Worm (Caenorhabditis elegans) whole organism, midembryonic: ENCODE data around the gene apa-2.

Experiments used
- T22C8.4 ChIP-seq: fragments of 200-800 bp; sonication (Bioruptor generic); IDR thresholded peaks from 2 replicates; pipeline ENCODE4 v1.3.6; 2022; ENCODE audit warnings: missing genetic modification characterization, missing compliant biosample characterization
- cog-1 ChIP-seq: sonication (generic microtip); optimal IDR thresholded peaks from 2 replicates; lab custom pipeline; 2016; ENCODE audit warnings: missing genetic modification characterization, missing compliant biosample characterization
- flt-1 ChIP-seq: fragments of 200-800 bp; sonication (Bioruptor generic); IDR thresholded peaks from 2 replicates; pipeline ENCODE4 v1.3.6; 2022; ENCODE audit warnings: missing genetic modification characterization, missing compliant biosample characterization
- klf-2 ChIP-seq: fragments of 200-800 bp; sonication (Bioruptor generic); conservative IDR thresholded peaks from 2 replicates; pipeline ENCODE4 v1.3.6; 2022; ENCODE audit warnings: missing genetic modification reagents, missing genetic modification characterization, missing compliant biosample characterization
- med-1 ChIP-seq: sonication (generic microtip); optimal IDR thresholded peaks from 2 replicates; lab custom pipeline; 2017; ENCODE audit warnings: missing genetic modification characterization, mild to moderate bottlenecking, missing compliant biosample characterization, antibody characterized with exemption, missing genetic modification reagents; ENCODE audit not compliant: insufficient read depth
- ref-1 ChIP-seq: fragments of 200-800 bp; sonication (Bioruptor generic); conservative IDR thresholded peaks from 2 replicates; pipeline ENCODE4 v1.3.6; 2022; ENCODE audit warnings: missing genetic modification reagents, missing genetic modification characterization, missing compliant biosample characterization
- tab-1 ChIP-seq: fragments of 200-800 bp; sonication (Bioruptor generic); IDR thresholded peaks from 2 replicates; pipeline ENCODE4 v1.3.6; 2022; ENCODE audit warnings: missing genetic modification characterization, missing compliant biosample characterization
- ztf-23 ChIP-seq: fragments of 200-800 bp; sonication (Bioruptor generic); IDR thresholded peaks from 2 replicates; pipeline ENCODE4 v1.3.6; 2022; ENCODE audit warnings: missing genetic modification reagents, missing genetic modification characterization, missing compliant biosample characterization
- ztf-29 ChIP-seq: fragments of 200-800 bp; sonication (Bioruptor generic); IDR thresholded peaks from 2 replicates; pipeline ENCODE4 v1.3.6; 2022; ENCODE audit warnings: missing genetic modification reagents, missing genetic modification characterization, missing compliant biosample characterization

apa-2 gene

DNA sequence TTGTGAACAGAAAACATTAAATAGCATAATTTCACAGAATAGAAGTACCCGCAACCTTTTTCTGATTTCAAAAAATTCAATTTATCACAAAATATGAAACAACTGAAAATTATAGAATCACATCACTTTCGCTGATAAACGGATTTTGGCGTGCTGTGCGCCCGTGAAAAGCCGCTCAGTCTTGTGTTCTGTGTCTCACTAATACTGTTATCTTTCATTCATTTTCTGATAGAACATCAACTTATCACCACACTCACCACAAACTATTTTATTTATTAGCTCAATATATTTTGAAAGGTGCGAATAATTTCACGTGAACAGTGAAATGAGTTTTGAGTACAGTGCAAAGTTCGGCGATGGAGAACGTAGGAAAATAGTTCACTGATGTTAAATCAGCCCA, 25.6 kb downstream of the apa-2 start:
- TF ChIP-seq ztf-29 (GFP tag; lab: Robert Waterston, UW) (no peak), cog-1 (tag; lab: Kevin White, UChicago) (no peak), tab-1 (GFP tag; lab: Robert Waterston, UW) (no peak), med-1 (GFP tag; lab: Kevin White, UChicago) (no peak), ztf-23 (GFP tag; lab: Robert Waterston, UW) (no peak), ref-1 (no peak), T22C8.4 (no peak), flt-1 (GFP tag; lab: Robert Waterston, UW) (no peak), klf-2 (no peak)

DNA sequence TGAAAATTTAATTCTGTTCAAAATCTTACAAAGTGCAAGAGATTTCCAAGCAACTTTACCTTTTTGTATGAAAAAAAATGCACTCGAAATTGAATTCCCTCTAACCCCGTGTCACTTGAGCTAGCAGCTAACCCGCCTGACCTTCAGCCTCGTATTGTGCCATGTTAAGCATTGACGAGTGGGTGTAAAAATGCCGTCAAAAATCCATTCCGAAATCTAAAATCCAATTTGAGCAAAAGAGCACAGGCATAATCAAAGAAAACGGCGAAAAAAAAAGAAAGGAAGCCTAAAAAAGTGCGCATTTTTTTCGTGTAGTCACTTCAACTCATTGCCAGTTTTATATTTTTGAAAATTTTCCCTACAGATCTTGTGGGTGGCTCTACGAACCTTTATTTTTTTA, 26.0 kb downstream of the apa-2 start, which contains the start of gene pkc-2:
Gene pkc-2 (plus strand): TSS at position 318 of the 400 bp plus-strand sequence.
- no peak for TF ChIP-seq ztf-23 (GFP tag; lab: Robert Waterston, UW)
- no peak for TF ChIP-seq flt-1 (GFP tag; lab: Robert Waterston, UW)
- TF ChIP-seq tab-1 (GFP tag; lab: Robert Waterston, UW): no peak
- no peak for TF ChIP-seq T22C8.4
- TF ChIP-seq med-1 (GFP tag; lab: Kevin White, UChicago): no peak
- TF ChIP-seq cog-1 (tag; lab: Kevin White, UChicago): no peak

ce11 chrX:9369927-9370326, 31.5 kb downstream of the apa-2 start:
- no peak for TF ChIP-seq ztf-23 (GFP tag; lab: Robert Waterston, UW)
- no peak for TF ChIP-seq flt-1 (GFP tag; lab: Robert Waterston, UW)
- no peak for TF ChIP-seq klf-2
- TF ChIP-seq ref-1: no peak
- TF ChIP-seq ztf-29 (GFP tag; lab: Robert Waterston, UW): no peak
- no peak for TF ChIP-seq med-1 (GFP tag; lab: Kevin White, UChicago)
- no peak for TF ChIP-seq tab-1 (GFP tag; lab: Robert Waterston, UW)
- TF ChIP-seq T22C8.4: no peak
- no peak for TF ChIP-seq cog-1 (tag; lab: Kevin White, UChicago)

- TF ChIP-seq T22C8.4 (no peak), ztf-29 (GFP tag; lab: Robert Waterston, UW) (no peak), med-1 (GFP tag; lab: Kevin White, UChicago) (no peak), klf-2 (no peak), tab-1 (GFP tag; lab: Robert Waterston, UW) (no peak), cog-1 (tag; lab: Kevin White, UChicago) (no peak), flt-1 (GFP tag; lab: Robert Waterston, UW) (no peak), ref-1 (no peak)
Measured at ce11 chrX:9372221-9372620, 33.7 kb downstream of the apa-2 start.

DNA sequence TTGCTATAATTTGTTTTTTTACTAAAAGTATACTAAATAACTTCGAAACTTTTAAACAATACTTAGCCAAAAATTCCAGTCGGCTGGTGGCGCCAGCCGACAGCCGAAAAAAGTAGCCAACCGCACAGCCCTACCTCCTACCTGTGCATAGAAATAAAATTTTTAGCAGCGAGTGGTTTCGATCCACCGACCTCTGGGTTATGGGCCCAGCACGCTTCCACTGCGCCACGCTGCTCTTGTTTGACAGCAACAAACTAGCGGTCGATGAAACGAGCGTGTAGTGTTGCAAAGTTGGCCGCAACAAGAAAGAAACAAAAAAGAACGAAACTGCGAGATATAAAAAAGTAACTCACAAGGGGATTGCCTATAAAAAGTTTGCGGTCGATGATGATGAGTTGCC, 34.5 kb downstream of the apa-2 start:
- peak; percentile 82 for TF ChIP-seq flt-1 (GFP tag; lab: Robert Waterston, UW)
- no peak for TF ChIP-seq klf-2
- TF ChIP-seq ztf-29 (GFP tag; lab: Robert Waterston, UW): no peak
- TF ChIP-seq med-1 (GFP tag; lab: Kevin White, UChicago): no peak
- TF ChIP-seq ref-1: 0 out of 2 replicates have a peak, but pooled peaks have one; percentile 28
- no peak for TF ChIP-seq T22C8.4
- peak; percentile 63; the same call in 1 of the 2 replicates for TF ChIP-seq tab-1 (GFP tag; lab: Robert Waterston, UW)
- no peak; the same call in none of the 2 replicates for TF ChIP-seq ztf-23 (GFP tag; lab: Robert Waterston, UW)

DNA sequence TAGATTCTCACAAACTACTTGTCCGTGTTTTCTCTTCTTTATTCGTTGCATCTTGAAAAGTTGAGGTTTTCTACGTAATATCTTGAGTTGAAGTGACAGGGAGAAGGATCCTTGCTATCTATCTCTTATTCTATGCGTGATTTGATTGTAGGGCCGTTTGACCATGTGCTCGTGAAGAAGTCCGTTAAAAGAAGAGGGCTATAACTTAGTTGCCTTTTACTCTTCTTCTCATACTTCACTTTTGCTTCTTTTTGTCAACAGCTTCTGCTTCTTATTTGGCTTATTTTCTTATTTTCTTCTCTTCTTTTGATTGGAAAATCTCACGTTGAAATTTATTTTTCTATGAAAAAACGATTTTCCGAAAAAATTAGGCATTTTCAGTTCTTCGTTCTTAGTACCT, 35.3 kb downstream of the apa-2 start:
- TF ChIP-seq cog-1 (tag; lab: Kevin White, UChicago) (no peak), klf-2 (no peak), T22C8.4 (no peak), ref-1 (no peak), ztf-29 (GFP tag; lab: Robert Waterston, UW) (no peak), flt-1 (GFP tag; lab: Robert Waterston, UW) (no peak), med-1 (GFP tag; lab: Kevin White, UChicago) (no peak), ztf-23 (GFP tag; lab: Robert Waterston, UW) (no peak), tab-1 (GFP tag; lab: Robert Waterston, UW) (no peak)

- TF ChIP-seq ztf-23 (GFP tag; lab: Robert Waterston, UW) (no peak), flt-1 (GFP tag; lab: Robert Waterston, UW) (no peak)
Measured at ce11 chrX:9387041-9387440, 48.6 kb downstream of the apa-2 start, which contains the start of gene C23F12.4. C23F12.4 (plus strand) TSS chrX:9387341.

DNA sequence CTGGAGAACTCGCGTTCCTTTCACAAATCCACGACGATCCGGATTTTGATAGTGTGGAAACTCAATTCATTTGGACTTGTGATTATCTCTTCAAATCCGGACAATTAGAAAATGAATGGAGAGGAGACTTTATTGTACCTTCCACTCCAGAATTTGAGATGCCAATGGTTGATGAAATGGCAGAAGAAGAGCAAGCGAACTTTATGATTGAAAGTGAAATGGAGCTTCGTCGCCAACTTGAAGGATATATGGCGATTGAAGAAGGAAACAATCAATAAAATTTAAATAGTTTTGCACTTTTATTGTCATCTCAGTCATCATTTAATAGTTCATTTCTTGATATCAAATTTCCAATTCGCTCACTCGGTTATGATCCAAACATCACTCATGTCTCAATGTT, 50.2 kb downstream of the apa-2 start:
- TF ChIP-seq klf-2 (no peak), cog-1 (tag; lab: Kevin White, UChicago) (no peak), med-1 (GFP tag; lab: Kevin White, UChicago) (no peak), flt-1 (GFP tag; lab: Robert Waterston, UW) (no peak), ref-1 (no peak)

- TF ChIP-seq cog-1 (tag; lab: Kevin White, UChicago): no peak
- no peak for TF ChIP-seq T22C8.4
- no peak for TF ChIP-seq med-1 (GFP tag; lab: Kevin White, UChicago)
- TF ChIP-seq klf-2: no peak
- no peak for TF ChIP-seq ztf-23 (GFP tag; lab: Robert Waterston, UW)
- no peak for TF ChIP-seq ref-1
Measured at ce11 chrX:9391345-9391744, 52.9 kb downstream of the apa-2 start, which contains the start of gene C23F12.3. C23F12.3 (plus strand) TSS chrX:9391645.
